Fruit fly (Drosophila melanogaster) whole organism, embryonic: ENCODE results near the gene IFT52.

Experiments used
- Atf-2 ChIP-seq: fragments of 200-800 bp; sonication (Bioruptor generic); optimal IDR thresholded peaks from 2 replicates; lab custom pipeline; 2016; ENCODE audit warnings: missing biosample characterization, missing genetic modification characterization
- Atf6 ChIP-seq: fragments of 200-800 bp; sonication (Bioruptor generic); IDR thresholded peaks from 2 replicates; pipeline ENCODE4 v1.3.6; 2022; ENCODE audit warnings: missing biosample characterization, missing genetic modification characterization
- BEAF-32 ChIP-seq: fragments of 200-800 bp; sonication (Bioruptor generic); optimal IDR thresholded peaks from 3 replicates; lab custom pipeline; 2017; ENCODE audit warnings: missing biosample characterization, missing genetic modification characterization, mild to moderate bottlenecking, moderate library complexity, missing genetic modification reagents
- CG10209 ChIP-seq: fragments of 200-800 bp; sonication (Bioruptor generic); optimal IDR thresholded peaks from 3 replicates; lab custom pipeline; 2017; ENCODE audit warnings: missing biosample characterization, mild to moderate bottlenecking, missing genetic modification characterization, missing genetic modification reagents
- CG10321 ChIP-seq: fragments of 200-800 bp; sonication (Bioruptor generic); IDR thresholded peaks from 2 replicates; pipeline ENCODE4 v1.3.6; 2022; ENCODE audit warnings: missing biosample characterization, missing genetic modification characterization
- CG11504 ChIP-seq: fragments of 200-800 bp; sonication (Bioruptor generic); optimal IDR thresholded peaks from 3 replicates; lab custom pipeline; 2019; ENCODE audit warnings: missing biosample characterization, mild to moderate bottlenecking, missing genetic modification characterization, moderate library complexity
- CG15696 ChIP-seq: fragments of 200-800 bp; sonication (Bioruptor generic); optimal IDR thresholded peaks from 2 replicates; lab custom pipeline; 2019; ENCODE audit warnings: missing biosample characterization, mild to moderate bottlenecking, missing genetic modification characterization, moderate library complexity
- CG17359 ChIP-seq: fragments of 200-800 bp; sonication (Bioruptor generic); optimal IDR thresholded peaks from 3 replicates; lab custom pipeline; 2018; ENCODE audit warnings: missing biosample characterization, mild to moderate bottlenecking, missing genetic modification characterization, moderate library complexity
- CG17612 ChIP-seq: fragments of 200-800 bp; sonication (Bioruptor generic); IDR thresholded peaks from 2 replicates; pipeline ENCODE4 v1.3.6; 2022; ENCODE audit warnings: missing biosample characterization, missing genetic modification characterization
- CG18476 ChIP-seq: fragments of 200-800 bp; sonication (Bioruptor generic); optimal IDR thresholded peaks from 2 replicates; lab custom pipeline; 2016; ENCODE audit warnings: missing biosample characterization, mild to moderate bottlenecking, missing genetic modification characterization
- CG2129 ChIP-seq: fragments of 200-800 bp; sonication (Bioruptor generic); IDR thresholded peaks from 2 replicates; pipeline ENCODE4 v1.3.6; 2022; ENCODE audit warnings: missing biosample characterization, missing genetic modification characterization; ENCODE audit not compliant: partially characterized antibody
- CG31365 ChIP-seq: fragments of 200-800 bp; sonication (Bioruptor generic); optimal IDR thresholded peaks from 2 replicates; lab custom pipeline; 2018; ENCODE audit warnings: missing biosample characterization, mild to moderate bottlenecking, missing genetic modification characterization
- CG31388 ChIP-seq: fragments of 200-800 bp; sonication (Bioruptor generic); optimal IDR thresholded peaks from 2 replicates; lab custom pipeline; 2016; ENCODE audit warnings: missing biosample characterization, missing genetic modification characterization
- CG31441 ChIP-seq: fragments of 200-800 bp; sonication (Bioruptor generic); IDR thresholded peaks from 2 replicates; pipeline ENCODE4 v1.3.6; 2022; ENCODE audit warnings: missing biosample characterization, missing genetic modification characterization
- CG5180 ChIP-seq: fragments of 200-800 bp; sonication (Bioruptor generic); optimal IDR thresholded peaks from 3 replicates; lab custom pipeline; 2017; ENCODE audit warnings: missing biosample characterization, missing genetic modification characterization, mild to moderate bottlenecking, moderate library complexity, missing genetic modification reagents
- CG5953 ChIP-seq: fragments of 200-800 bp; sonication (Bioruptor generic); IDR thresholded peaks from 2 replicates; pipeline ENCODE4 v1.3.6; 2022; ENCODE audit warnings: missing biosample characterization, missing genetic modification characterization
- CG6765 ChIP-seq: fragments of 200-800 bp; sonication (Bioruptor generic); optimal IDR thresholded peaks from 3 replicates; lab custom pipeline; 2017; ENCODE audit warnings: missing biosample characterization, mild to moderate bottlenecking, missing genetic modification characterization
- CG7928 ChIP-seq: fragments of 200-800 bp; sonication (Bioruptor generic); optimal IDR thresholded peaks from 2 replicates; lab custom pipeline; 2017; ENCODE audit warnings: missing biosample characterization, mild to moderate bottlenecking, missing genetic modification characterization
- CG8478 ChIP-seq: fragments of >200 bp; optimal IDR thresholded peaks from 2 replicates; lab custom pipeline; 2018
- Camta ChIP-seq: fragments of 200-800 bp; sonication (Bioruptor generic); optimal IDR thresholded peaks from 2 replicates; lab custom pipeline; 2016; ENCODE audit warnings: missing biosample characterization, missing genetic modification characterization
- Dek ChIP-seq: fragments of 200-800 bp; sonication (Bioruptor generic); optimal IDR thresholded peaks from 3 replicates; lab custom pipeline; 2019; ENCODE audit warnings: missing biosample characterization, mild to moderate bottlenecking, missing genetic modification characterization, moderate library complexity
- Dll ChIP-seq: fragments of 200-800 bp; sonication (Bioruptor generic); IDR thresholded peaks from 4 replicates; pipeline ENCODE4 v1.3.6; 2022; ENCODE audit warnings: missing biosample characterization, missing genetic modification characterization; ENCODE audit not compliant: partially characterized antibody
- E2f1 ChIP-seq: fragments of 200-800 bp; sonication (Bioruptor generic); IDR thresholded peaks from 2 replicates; pipeline ENCODE4 v1.3.6; 2022; ENCODE audit warnings: missing biosample characterization, missing genetic modification characterization
- Hand ChIP-seq: fragments of 200-800 bp; sonication (Bioruptor generic); optimal IDR thresholded peaks from 2 replicates; lab custom pipeline; 2017; ENCODE audit warnings: mild to moderate bottlenecking, missing biosample characterization, missing genetic modification reagents, missing genetic modification characterization
- Hr39 ChIP-seq: fragments of >200 bp; optimal IDR thresholded peaks from 2 replicates; lab custom pipeline; 2017
- Oaz ChIP-seq: fragments of 200-800 bp; sonication (Bioruptor generic); IDR thresholded peaks from 2 replicates; pipeline ENCODE4 v1.3.6; 2022; ENCODE audit warnings: missing biosample characterization, missing genetic modification characterization
- Optix ChIP-seq: fragments of 200-800 bp; sonication (Bioruptor generic); IDR thresholded peaks from 3 replicates; pipeline ENCODE4 v1.3.6; 2022; ENCODE audit warnings: missing biosample characterization, missing genetic modification characterization
- Scr ChIP-seq: fragments of 200-800 bp; sonication (Bioruptor generic); IDR thresholded peaks from 2 replicates; pipeline ENCODE4 v1.3.6; 2022; ENCODE audit warnings: missing biosample characterization, missing genetic modification characterization; ENCODE audit not compliant: partially characterized antibody
- TFAM ChIP-seq: fragments of 200-800 bp; sonication (Bioruptor generic); optimal IDR thresholded peaks from 2 replicates; lab custom pipeline; 2017; ENCODE audit warnings: missing biosample characterization, missing genetic modification characterization, inconsistent platforms
- az2 ChIP-seq: fragments of 200-800 bp; sonication (Bioruptor generic); optimal IDR thresholded peaks from 3 replicates; lab custom pipeline; 2016; ENCODE audit warnings: missing biosample characterization, missing genetic modification characterization
- bcd ChIP-seq: fragments of 200-800 bp; sonication (Bioruptor generic); optimal IDR thresholded peaks from 2 replicates; lab custom pipeline; 2017; ENCODE audit warnings: missing biosample characterization, mild to moderate bottlenecking, missing genetic modification characterization
- crol ChIP-seq: fragments of 200-800 bp; sonication (Bioruptor generic); IDR thresholded peaks from 2 replicates; pipeline ENCODE4 v1.3.6; 2022; ENCODE audit warnings: missing biosample characterization, missing genetic modification characterization
- disco-r ChIP-seq: fragments of 200-800 bp; sonication (Bioruptor generic); optimal IDR thresholded peaks from 2 replicates; lab custom pipeline; 2016; ENCODE audit warnings: missing biosample characterization, missing genetic modification characterization
- gro ChIP-seq: fragments of 200-800 bp; sonication (Bioruptor generic); optimal IDR thresholded peaks from 2 replicates; lab custom pipeline; 2016; ENCODE audit warnings: missing biosample characterization, missing genetic modification characterization
- kni ChIP-seq: fragments of 200-800 bp; sonication (Bioruptor generic); optimal IDR thresholded peaks from 3 replicates; lab custom pipeline; 2017; ENCODE audit warnings: mild to moderate bottlenecking, missing biosample characterization, missing genetic modification reagents, missing genetic modification characterization
- nerfin-1 ChIP-seq: fragments of 200-800 bp; sonication (Bioruptor generic); optimal IDR thresholded peaks from 3 replicates; lab custom pipeline; 2019; ENCODE audit warnings: missing biosample characterization, mild to moderate bottlenecking, missing genetic modification characterization, moderate library complexity
- otp ChIP-seq: fragments of 200-800 bp; sonication (Bioruptor generic); IDR thresholded peaks from 3 replicates; pipeline ENCODE4, ENCODE4 v1.3.6; 2022; ENCODE audit warnings: missing biosample characterization, missing genetic modification characterization
- pan ChIP-seq, 4 experiments: fragments of >200 bp in 3 of 4; fragments of 200-800 bp in 1 of 4; sonication (Bioruptor generic) in 1 of 4; optimal IDR thresholded peaks in 3 of 4; IDR thresholded peaks in 1 of 4; 2 replicates each; pipeline versions ENCODE4 v1.3.6 to Lab custom; 2017 to 2022; ENCODE audit warnings: missing biosample characterization in 2 of 4, missing genetic modification characterization in 2 of 4, mixed read lengths in 1 of 4
- pnt ChIP-seq: fragments of 200-800 bp; sonication (Bioruptor generic); optimal IDR thresholded peaks from 3 replicates; lab custom pipeline; 2016; ENCODE audit warnings: missing biosample characterization, missing genetic modification characterization
- pum ChIP-seq: fragments of 200-800 bp; sonication (Bioruptor generic); optimal IDR thresholded peaks from 2 replicates; lab custom pipeline; 2016; ENCODE audit warnings: missing biosample characterization, missing genetic modification characterization
- rib ChIP-seq: fragments of 200-800 bp; sonication (Bioruptor generic); IDR thresholded peaks from 2 replicates; pipeline ENCODE4 v1.3.6; 2022; ENCODE audit warnings: missing biosample characterization, missing genetic modification characterization
- row ChIP-seq: fragments of 200-800 bp; sonication (Bioruptor generic); IDR thresholded peaks from 3 replicates; pipeline ENCODE4 v1.3.6; 2022; ENCODE audit warnings: missing biosample characterization, missing genetic modification characterization
- shn ChIP-seq: fragments of 200-800 bp; sonication (Bioruptor generic); optimal IDR thresholded peaks from 3 replicates; lab custom pipeline; 2016; ENCODE audit warnings: missing biosample characterization, missing genetic modification characterization
- sisA ChIP-seq: fragments of 200-800 bp; sonication (Bioruptor generic); IDR thresholded peaks from 2 replicates; pipeline ENCODE4 v1.3.6; 2022; ENCODE audit warnings: missing biosample characterization, missing genetic modification characterization
- ssp ChIP-seq: fragments of 200-800 bp; sonication (Bioruptor generic); IDR thresholded peaks from 2 replicates; pipeline ENCODE4 v1.3.6; 2022; ENCODE audit warnings: missing biosample characterization, missing genetic modification characterization
- sug ChIP-seq: fragments of 200-800 bp; optimal IDR thresholded peaks from 2 replicates; lab custom pipeline; 2019; ENCODE audit warnings: missing biosample characterization, mild to moderate bottlenecking, missing genetic modification characterization, moderate library complexity
- tio ChIP-seq: fragments of 200-800 bp; sonication (Bioruptor generic); optimal IDR thresholded peaks from 2 replicates; lab custom pipeline; 2017; ENCODE audit warnings: missing biosample characterization, missing genetic modification characterization, inconsistent platforms
- wdn ChIP-seq: fragments of 200-800 bp; sonication (Bioruptor generic); IDR thresholded peaks from 2 replicates; pipeline ENCODE4 v1.3.6; 2022; ENCODE audit warnings: missing biosample characterization, missing genetic modification characterization

IFT52 gene

dm6 chr2L:6561463-6562357 is 4.4 kb upstream of the IFT52 start, which contains the start of the genes Trmt6 and Ent2 (continued):
- TF ChIP-seq disco-r (peak; percentile 91), Dll (GFP tag; lab: Robert Waterston, UW) (0 out of 4 replicates have a peak, but pooled peaks have one; percentile 36), kni (GFP tag; lab: Kevin White, UChicago) (peak; percentile 78), pum (GFP tag; lab: Kevin White, UChicago) (peak; percentile 92), CG17612 (peak; percentile 94), tio (GFP tag; lab: Kevin White, UChicago) (peak; percentile 86), CG11504 (tag; lab: Kevin White, UChicago) (peak; percentile 93), Hand (peak; percentile 85), ssp (peak; percentile 91), Camta (GFP tag; lab: Kevin White, UChicago) (peak; percentile 90), rib (GFP tag; lab: Robert Waterston, UW) (peak; percentile 95), Oaz (peak; percentile 96), otp (GFP tag; lab: Robert Waterston, UW) (peak; percentile 96), sug (peak; percentile 91), CG2129 (GFP tag; lab: Robert Waterston, UW) (no peak), gro (GFP tag; lab: Kevin White, UChicago) (peak; percentile 95), CG10321 (peak; percentile 80), bcd (GFP tag; lab: Kevin White, UChicago) (peak; percentile 96), nerfin-1 (tag; lab: Kevin White, UChicago) (peak; percentile 85), CG8478 (lab: Kevin White, UChicago) (no peak), Optix (GFP tag; lab: Robert Waterston, UW) (peak; percentile 97), Scr (GFP tag; lab: Robert Waterston, UW) (no peak), CG10209 (GFP tag; lab: Kevin White, UChicago) (peak; percentile 95), Atf-2 (GFP tag; lab: Kevin White, UChicago) (peak; percentile 94), CG31441 (peak; percentile 91), wdn (peak; percentile 97), TFAM (GFP tag; lab: Kevin White, UChicago) (peak; percentile 79), CG5180 (GFP tag; lab: Kevin White, UChicago) (peak; percentile 78), CG18476 (peak; percentile 87), row (peak; percentile 98), BEAF-32 (peak; percentile 34), shn (peak; percentile 96), pan (optimal IDR thresholded peaks at IDR 0.05; lab: Kevin White, UChicago) (no peak), pan (GFP tag; optimal IDR thresholded peaks at IDR 0.05 in 1 of 2, IDR thresholded peaks at IDR 0.05 in 1 of 2) (peak in 1 of 2 experiments; percentile 98), CG15696 (tag; lab: Kevin White, UChicago) (peak; percentile 83), CG5953 (GFP tag; lab: Robert Waterston, UW) (peak; percentile 94), CG6765 (peak; percentile 83), pnt (GFP tag; lab: Kevin White, UChicago) (peak; percentile 97), CG17359 (tag; lab: Kevin White, UChicago) (peak; percentile 94), az2 (GFP tag; lab: Kevin White, UChicago) (peak; percentile 96), CG7928 (GFP tag; lab: Kevin White, UChicago) (peak; percentile 76), CG31365 (peak; percentile 81), sisA (GFP tag; lab: Robert Waterston, UW) (peak; percentile 99), E2f1 (peak; percentile 97), CG31388 (peak; percentile 80), Hr39 (lab: Kevin White, UChicago) (no peak), crol (peak; percentile 69), Atf6 (peak; percentile 95), Dek (tag; lab: Kevin White, UChicago) (peak; percentile 90)
